Worm (Caenorhabditis elegans): ENCODE data around the gene Y81B9A.2.

The Y81B9A.2 gene

ce11 chrX:9210086-9210485 lies 26.1 kb downstream of the Y81B9A.2 start:
- TF ChIP-seq mab-5 (tag; optimal IDR thresholded peaks at IDR 0.05) (no peak), ces-1 (GFP tag; optimal IDR thresholded peaks at IDR 0.05) (no peak), ceh-43 (GFP tag; optimal IDR thresholded peaks at IDR 0.05) (no peak), unc-120 (tag; optimal IDR thresholded peaks at IDR 0.05; ENCODE audit: poor library complexity, severe bottlenecking) (no peak), tbx-8 (GFP tag; optimal IDR thresholded peaks at IDR 0.05) (no peak), unc-62 (GFP tag; optimal IDR thresholded peaks at IDR 0.05) (no peak), M03D4.4 (tag; optimal IDR thresholded peaks at IDR 0.05) (no peak), nhr-237 (tag; optimal IDR thresholded peaks at IDR 0.05) (no peak), lsy-2 (tag; optimal IDR thresholded peaks at IDR 0.05) (no peak), ceh-39 (tag; optimal IDR thresholded peaks at IDR 0.05) (no peak), lin-32 (GFP tag; optimal IDR thresholded peaks at IDR 0.05) (no peak), nhr-76 (tag; optimal IDR thresholded peaks at IDR 0.05) (no peak), nhr-2 (tag; optimal IDR thresholded peaks at IDR 0.05) (no peak)

DNA sequence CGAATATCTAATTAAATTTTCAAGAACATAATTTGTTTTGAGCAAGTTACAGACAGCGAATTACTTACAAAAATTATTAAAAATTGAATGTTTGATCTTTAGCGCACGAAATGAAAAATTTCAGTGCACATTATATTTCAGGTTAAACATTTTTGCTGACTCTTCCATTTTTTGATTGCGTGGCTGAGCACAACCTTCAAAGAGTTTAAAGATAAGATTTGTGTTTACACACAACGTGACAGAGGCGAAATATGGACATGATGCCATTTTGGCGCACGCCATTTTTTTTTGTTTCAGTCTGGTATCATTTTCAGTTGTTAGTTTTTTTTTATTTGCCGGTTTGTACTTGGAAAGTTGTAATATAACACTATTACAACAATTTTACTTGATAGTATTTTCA lies 28.7 kb downstream of the Y81B9A.2 start:
- TF ChIP-seq ztf-11 (tag; optimal IDR thresholded peaks at IDR 0.05) (no peak), hlh-1 (tag; optimal IDR thresholded peaks at IDR 0.05) (no peak), lin-32 (GFP tag; optimal IDR thresholded peaks at IDR 0.05) (no peak), elt-3 (tag; optimal IDR thresholded peaks at IDR 0.05) (no peak), bed-3 (GFP tag; optimal IDR thresholded peaks at IDR 0.05) (no peak), nhr-237 (tag; optimal IDR thresholded peaks at IDR 0.05) (no peak), ces-1 (GFP tag; optimal IDR thresholded peaks at IDR 0.05) (no peak), nhr-12 (tag; optimal IDR thresholded peaks at IDR 0.05) (no peak), unc-62 (GFP tag; optimal IDR thresholded peaks at IDR 0.05) (no peak), sptf-1 (tag; optimal IDR thresholded peaks at IDR 0.05) (no peak)

DNA sequence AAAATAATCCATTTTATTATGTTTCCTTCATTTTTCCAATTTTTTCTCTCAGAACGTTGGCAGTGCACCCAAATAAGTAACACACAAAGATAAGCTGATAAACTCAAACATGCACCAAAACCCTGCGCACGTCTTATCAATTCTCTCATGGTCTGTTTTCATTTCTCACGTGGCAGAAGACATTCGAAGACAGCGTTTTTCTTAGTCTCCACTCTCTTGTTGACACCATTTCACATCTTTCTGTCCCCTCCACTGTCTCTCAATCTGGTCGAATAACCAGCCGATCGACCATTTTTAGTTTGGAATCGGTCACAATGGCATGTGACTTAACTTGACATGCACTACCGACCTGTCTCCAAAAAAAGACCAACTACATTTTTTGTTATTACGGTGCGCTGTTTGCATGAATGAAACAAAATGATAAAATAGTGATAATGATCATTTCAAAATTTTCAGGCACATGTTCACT lies 30.0 kb downstream of the Y81B9A.2 start, which contains the start of gene C35B8.3:
TSS of gene C35B8.3 (plus strand) at position 51 of the 469 bp plus-strand sequence.
- TF ChIP-seq unc-39 (tag; optimal IDR thresholded peaks at IDR 0.05), result no peak
- no peak for TF ChIP-seq sptf-1 (tag; optimal IDR thresholded peaks at IDR 0.05)
- TF ChIP-seq snpc-4 (tag; optimal IDR thresholded peaks at IDR 0.05), result no peak
- no peak for TF ChIP-seq elt-3 (tag; optimal IDR thresholded peaks at IDR 0.05)
- TF ChIP-seq elt-1 (tag; optimal IDR thresholded peaks at IDR 0.05; ENCODE audit: borderline replicate concordance, insufficient read depth), result no peak
- TF ChIP-seq pha-4 (tag; optimal IDR thresholded peaks at IDR 0.05), result no peak
- TF ChIP-seq nhr-76 (tag; optimal IDR thresholded peaks at IDR 0.05), result no peak
- TF ChIP-seq ham-2 (GFP tag; optimal IDR thresholded peaks at IDR 0.05), result no peak
- no peak for TF ChIP-seq zip-8 (tag; optimal IDR thresholded peaks at IDR 0.05)
- TF ChIP-seq mab-5 (tag; optimal IDR thresholded peaks at IDR 0.05), result no peak
- no peak for TF ChIP-seq nhr-28 (tag; optimal IDR thresholded peaks at IDR 0.05)
- TF ChIP-seq ztf-11 (tag; optimal IDR thresholded peaks at IDR 0.05), result no peak
- no peak for TF ChIP-seq mls-2 (tag; optimal IDR thresholded peaks at IDR 0.05)
- TF ChIP-seq nhr-2 (tag; optimal IDR thresholded peaks at IDR 0.05), result no peak
- TF ChIP-seq mep-1 (tag; optimal IDR thresholded peaks at IDR 0.05), result no peak
- TF ChIP-seq drap-1 (GFP tag; optimal IDR thresholded peaks at IDR 0.05), result no peak
- no peak for TF ChIP-seq unc-120 (tag; optimal IDR thresholded peaks at IDR 0.05; ENCODE audit: poor library complexity, severe bottlenecking)
- TF ChIP-seq hlh-1 (tag; optimal IDR thresholded peaks at IDR 0.05), result no peak
- no peak for TF ChIP-seq cnd-1 (tag; optimal IDR thresholded peaks at IDR 0.05)

DNA sequence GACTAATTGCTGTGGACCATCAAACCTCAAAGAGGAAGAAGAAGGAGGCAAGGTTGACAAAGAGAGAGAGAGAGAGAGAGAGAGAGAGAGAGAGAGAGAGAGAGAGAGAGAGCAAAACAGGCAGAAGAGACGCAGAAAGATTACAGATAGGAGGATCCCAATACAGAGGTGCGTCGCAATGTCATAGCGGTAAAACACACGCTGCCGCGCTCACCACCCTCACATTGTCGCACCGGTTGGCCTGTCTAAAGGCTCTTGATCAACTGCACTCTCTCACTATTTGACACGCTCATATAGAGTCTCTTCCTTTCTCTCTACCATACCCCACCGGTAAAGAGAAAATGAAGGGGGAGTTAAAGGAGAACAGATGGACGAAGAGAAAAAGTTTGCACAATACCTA lies 41.3 kb downstream of the Y81B9A.2 start:
- TF ChIP-seq ceh-43 (GFP tag; optimal IDR thresholded peaks at IDR 0.05) (no peak), nhr-28 (tag; optimal IDR thresholded peaks at IDR 0.05) (no peak), ztf-11 (tag; optimal IDR thresholded peaks at IDR 0.05) (no peak), sem-2 (GFP tag; optimal IDR thresholded peaks at IDR 0.05) (no peak), elt-3 (tag; optimal IDR thresholded peaks at IDR 0.05) (no peak), snpc-4 (tag; optimal IDR thresholded peaks at IDR 0.05) (no peak), ceh-39 (tag; optimal IDR thresholded peaks at IDR 0.05) (peak; percentile 23), nhr-12 (tag; optimal IDR thresholded peaks at IDR 0.05) (no peak), blmp-1 (tag; optimal IDR thresholded peaks at IDR 0.05) (no peak), tbx-8 (GFP tag; optimal IDR thresholded peaks at IDR 0.05) (peak; percentile 51), pha-4 (tag; optimal IDR thresholded peaks at IDR 0.05) (peak; percentile 58), unc-39 (tag; optimal IDR thresholded peaks at IDR 0.05) (no peak), hlh-1 (tag; optimal IDR thresholded peaks at IDR 0.05) (no peak), lin-32 (GFP tag; optimal IDR thresholded peaks at IDR 0.05) (no peak), unc-62 (GFP tag; optimal IDR thresholded peaks at IDR 0.05) (no peak), mep-1 (tag; optimal IDR thresholded peaks at IDR 0.05) (no peak), ceh-83 (GFP tag; optimal IDR thresholded peaks at IDR 0.05) (no peak), mab-5 (tag; optimal IDR thresholded peaks at IDR 0.05) (no peak), cnd-1 (tag; optimal IDR thresholded peaks at IDR 0.05) (peak; percentile 63), ces-1 (GFP tag; optimal IDR thresholded peaks at IDR 0.05) (no peak), drap-1 (GFP tag; optimal IDR thresholded peaks at IDR 0.05) (peak; percentile 37), nhr-76 (tag; optimal IDR thresholded peaks at IDR 0.05) (no peak), flh-1 (GFP tag; optimal IDR thresholded peaks at IDR 0.05) (no peak), M03D4.4 (tag; optimal IDR thresholded peaks at IDR 0.05) (peak; percentile 48), zip-8 (tag; optimal IDR thresholded peaks at IDR 0.05) (no peak), elt-1 (tag; optimal IDR thresholded peaks at IDR 0.05; ENCODE audit: borderline replicate concordance, insufficient read depth) (no peak), ham-2 (GFP tag; optimal IDR thresholded peaks at IDR 0.05) (peak; percentile 69), bed-3 (GFP tag; optimal IDR thresholded peaks at IDR 0.05) (no peak), lin-13 (tag; optimal IDR thresholded peaks at IDR 0.05) (no peak), sptf-1 (tag; optimal IDR thresholded peaks at IDR 0.05) (peak; percentile 82), lsy-2 (tag; optimal IDR thresholded peaks at IDR 0.05) (no peak), nhr-2 (tag; optimal IDR thresholded peaks at IDR 0.05) (peak; percentile 74), unc-120 (tag; optimal IDR thresholded peaks at IDR 0.05; ENCODE audit: poor library complexity, severe bottlenecking) (peak; percentile 46), mls-2 (tag; optimal IDR thresholded peaks at IDR 0.05) (peak; percentile 27), nhr-237 (tag; optimal IDR thresholded peaks at IDR 0.05) (no peak)
